Fruit fly (Drosophila melanogaster): ENCODE measurements around the gene sif.
A peak's percentile ranks its signal among the peaks of the same experiment; 100 is the strongest.

DNA sequence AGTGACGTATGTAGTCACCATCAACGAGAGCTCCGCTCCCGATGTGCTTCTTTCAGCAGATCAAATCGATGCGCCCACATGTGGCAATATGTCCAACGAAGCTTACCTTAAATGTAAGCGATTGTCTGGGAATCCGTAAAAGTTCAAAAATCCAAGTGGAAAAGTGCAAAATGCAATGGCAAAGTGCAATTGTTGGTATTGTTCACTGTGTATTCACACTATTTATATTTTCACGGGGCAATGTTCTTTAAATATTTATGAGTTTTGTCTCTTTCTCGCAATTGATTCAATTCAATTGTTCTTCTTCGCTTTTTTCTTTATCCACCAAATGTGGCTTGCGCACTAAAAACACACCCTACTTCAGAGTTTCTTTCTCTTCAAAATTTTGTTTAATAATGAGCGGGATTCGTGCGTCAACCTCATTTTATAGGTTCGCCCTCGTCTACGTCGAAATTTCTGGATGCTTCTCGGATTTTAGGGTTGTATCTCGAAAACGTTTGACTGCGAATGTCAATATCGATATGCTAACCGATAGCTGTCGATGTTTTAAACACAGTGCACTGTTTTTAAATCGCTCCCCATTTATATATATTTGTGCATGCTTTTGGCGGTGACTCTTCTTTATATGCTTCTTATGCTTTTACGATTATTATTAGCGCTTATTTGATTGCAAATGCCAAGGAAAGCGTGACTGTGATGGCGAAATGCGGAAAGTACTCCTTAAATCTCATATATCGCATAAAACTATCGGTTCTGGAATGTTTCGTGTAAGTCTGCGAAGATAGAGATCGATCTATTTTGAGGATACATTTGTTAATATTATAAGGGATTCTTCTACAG lies 94.2 kb downstream of the sif start, which contains the start of gene DnaJ-1:
- TF ChIP-seq Snoo (tag; optimal IDR thresholded peaks at IDR 0.05) = peak; percentile 40
- TF ChIP-seq CG13204 (GFP tag; optimal IDR thresholded peaks at IDR 0.05) = peak; percentile 68
- TF ChIP-seq CG14655 (GFP tag; optimal IDR thresholded peaks at IDR 0.05) = no peak
- TF ChIP-seq Ets98B (GFP tag; IDR thresholded peaks at IDR 0.05) = peak; percentile 64; the same call in 1 of the 2 replicates
- no peak for TF ChIP-seq rn (GFP tag; IDR thresholded peaks at IDR 0.05)

Measured in whole organism, pupa.